Fruit fly (Drosophila melanogaster) whole organism: ENCODE measurements around the gene CG33767.

Experiments
- CG8478 ChIP-seq: fragments of >200 bp; optimal IDR thresholded peaks from 2 replicates; lab custom pipeline; 2018; ENCODE audit warnings: inconsistent platforms
- pan ChIP-seq: fragments of >200 bp; optimal IDR thresholded peaks from 2 replicates; lab custom pipeline; 2017
- psq ChIP-seq: fragments of >200 bp; optimal IDR thresholded peaks from 2 replicates; lab custom pipeline; 2017
- usp ChIP-seq: fragments of >200 bp; optimal IDR thresholded peaks from 2 replicates; lab custom pipeline; 2017; ENCODE audit warnings: missing biosample characterization, missing genetic modification characterization, mixed read lengths

DNA sequence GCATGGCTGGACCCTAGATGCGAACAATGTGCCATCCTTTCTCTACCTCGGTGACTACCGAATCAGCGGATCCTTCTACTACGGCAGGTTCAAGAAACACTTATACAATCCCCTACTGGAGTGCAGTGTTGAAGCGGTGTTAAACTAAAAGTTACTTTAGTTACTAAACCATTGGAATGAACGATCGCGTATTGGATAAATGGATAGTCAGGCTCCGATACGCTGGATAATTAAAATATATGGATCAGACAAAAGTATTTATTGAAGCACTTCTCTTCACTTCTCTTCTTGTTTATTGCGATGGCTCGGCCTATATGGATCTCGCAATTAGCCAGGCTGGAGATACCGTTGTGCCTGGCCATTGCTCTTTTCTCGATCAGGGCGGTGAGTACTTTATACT, 2.3 kb downstream of the CG33767 start, which contains the start of gene CG33770:
- no peak for TF ChIP-seq psq (lab: Kevin White, UChicago)
- TF ChIP-seq usp = no peak
- TF ChIP-seq CG8478 (lab: Kevin White, UChicago) = no peak
- TF ChIP-seq pan = no peak
